Fruit fly (Drosophila melanogaster) whole organism, pupa: Measurements from ENCODE around the gene Tsr1.

Source experiments
- CG12605 ChIP-seq: fragments of 200-800 bp; sonication (Bioruptor generic); IDR thresholded peaks from 2 replicates; pipeline ENCODE4 v1.3.6; 2022; ENCODE audit warnings: missing biosample characterization, missing genetic modification characterization
- CG17806 ChIP-seq: fragments of 200-800 bp; sonication (Bioruptor generic); optimal IDR thresholded peaks from 2 replicates; lab custom pipeline; 2018; ENCODE audit warnings: missing biosample characterization, mild to moderate bottlenecking, missing genetic modification characterization, moderate library complexity
- CG34367 ChIP-seq: fragments of 200-800 bp; sonication (Bioruptor generic); optimal IDR thresholded peaks from 2 replicates; lab custom pipeline; 2018; ENCODE audit warnings: missing biosample characterization, mild to moderate bottlenecking, missing genetic modification characterization
- CG4496 ChIP-seq: fragments of 200-800 bp; sonication (Bioruptor generic); IDR thresholded peaks from 3 replicates; pipeline ENCODE4 v1.3.6; 2022; ENCODE audit warnings: missing biosample characterization, missing genetic modification characterization
- D1 ChIP-seq: fragments of 200-800 bp; sonication (Bioruptor generic); optimal IDR thresholded peaks from 2 replicates; lab custom pipeline; 2018; ENCODE audit warnings: missing biosample characterization, mild to moderate bottlenecking, missing genetic modification characterization, moderate library complexity
- EcR ChIP-seq: fragments of 200-800 bp; sonication (Bioruptor generic); optimal IDR thresholded peaks from 3 replicates; lab custom pipeline; 2019; ENCODE audit warnings: missing biosample characterization, missing genetic modification characterization, mild to moderate bottlenecking, moderate library complexity, missing genetic modification reagents
- Pif1B ChIP-seq: fragments of 200-800 bp; sonication (Bioruptor generic); optimal IDR thresholded peaks from 3 replicates; lab custom pipeline; 2016; ENCODE audit warnings: missing biosample characterization, missing genetic modification characterization
- rn ChIP-seq: fragments of 200-800 bp; sonication (Bioruptor generic); IDR thresholded peaks from 2 replicates; pipeline ENCODE4 v1.3.6; 2022; ENCODE audit warnings: missing biosample characterization, missing genetic modification characterization

dm6 chr3L:21291055-21291454 lies 44.0 kb upstream of the Tsr1 start:
- TF ChIP-seq CG17806 (tag; lab: Kevin White, UChicago) (no peak), CG12605 (GFP tag; lab: Robert Waterston, UW) (no peak), EcR (GFP tag; lab: Kevin White, UChicago) (no peak), CG4496 (GFP tag; lab: Robert Waterston, UW) (no peak), rn (no peak), D1 (no peak), CG34367 (no peak), Pif1B (GFP tag; lab: Kevin White, UChicago) (no peak)
